Fruit fly (Drosophila melanogaster) whole organism, wandering third instar larva: ENCODE results near the gene CG34384.

Experiments
- Abd-B ChIP-seq: fragments of >200 bp; optimal IDR thresholded peaks from 2 replicates; lab custom pipeline; 2017; ENCODE audit warnings: missing biosample characterization, missing genetic modification characterization
- CG32264 ChIP-seq: fragments of 200-800 bp; sonication (Bioruptor generic); optimal IDR thresholded peaks from 2 replicates; lab custom pipeline; 2016; ENCODE audit warnings: missing biosample characterization, missing genetic modification characterization
- CG9705 ChIP-seq: fragments of 200-800 bp; sonication (Bioruptor generic); optimal IDR thresholded peaks from 2 replicates; lab custom pipeline; 2018; ENCODE audit warnings: missing biosample characterization, mild to moderate bottlenecking, missing genetic modification characterization
- Dfd ChIP-seq: fragments of >200 bp; optimal IDR thresholded peaks from 2 replicates; lab custom pipeline; 2017; ENCODE audit warnings: missing biosample characterization, missing genetic modification characterization
- Dif ChIP-seq: fragments of 200-275, 200-300 bp; sonication (Bioruptor generic); optimal IDR thresholded peaks from 2 replicates; lab custom pipeline; 2018; ENCODE audit warnings: missing biosample characterization, missing genetic modification characterization; ENCODE audit not compliant: partially characterized antibody
- GATAd ChIP-seq: sonication (Bioruptor generic); optimal IDR thresholded peaks from 2 replicates; lab custom pipeline; 2016; ENCODE audit warnings: missing biosample characterization, missing genetic modification characterization
- HLH106 ChIP-seq: fragments of 200-800 bp; optimal IDR thresholded peaks from 3 replicates; lab custom pipeline; 2019; ENCODE audit warnings: missing biosample characterization, mild to moderate bottlenecking, missing genetic modification characterization, moderate library complexity
- Hnf4 ChIP-seq: fragments of 200-800 bp; sonication (Bioruptor generic); optimal IDR thresholded peaks from 2 replicates; lab custom pipeline; 2016; ENCODE audit warnings: missing biosample characterization, mild to moderate bottlenecking, missing genetic modification characterization
- Hr83 ChIP-seq: fragments of 200-300 bp; sonication (Bioruptor generic); optimal IDR thresholded peaks from 2 replicates; lab custom pipeline; 2016; ENCODE audit warnings: missing biosample characterization, mild to moderate bottlenecking, missing genetic modification characterization, moderate library complexity; ENCODE audit not compliant: poor library complexity, severe bottlenecking
- Jra ChIP-seq: sonication (Bioruptor generic); optimal IDR thresholded peaks from 2 replicates; lab custom pipeline; 2016; ENCODE audit warnings: missing biosample characterization, missing genetic modification characterization
- Myc ChIP-seq: fragments of >200 bp; optimal IDR thresholded peaks from 2 replicates; lab custom pipeline; 2017
- N ChIP-seq: fragments of >200 bp; optimal IDR thresholded peaks from 2 replicates; lab custom pipeline; 2018; ENCODE audit warnings: missing biosample characterization, missing external identifiers, missing genetic modification characterization
- OdsH ChIP-seq: fragments of 200-800 bp; sonication (Bioruptor generic); optimal IDR thresholded peaks from 2 replicates; lab custom pipeline; 2016; ENCODE audit warnings: missing biosample characterization, mild to moderate bottlenecking, missing genetic modification characterization
- Rel ChIP-seq, 2 experiments: fragments of 200-800 bp; sonication (Bioruptor generic) in 1 of 2; optimal IDR thresholded peaks; 2 replicates in 1 of 2; 3 replicates in 1 of 2; lab custom pipeline; 2016 to 2019; ENCODE audit warnings: mild to moderate bottlenecking in 2 of 2, missing biosample characterization in 2 of 2, missing genetic modification characterization in 2 of 2, moderate library complexity in 1 of 2
- Sp1 ChIP-seq: fragments of 200-800 bp; sonication (Bioruptor generic); optimal IDR thresholded peaks from 3 replicates; lab custom pipeline; 2019; ENCODE audit warnings: missing biosample characterization, mild to moderate bottlenecking, missing genetic modification characterization, moderate library complexity
- Vsx2 ChIP-seq: fragments of 200-300, 225-300 bp; sonication (Bioruptor generic); optimal IDR thresholded peaks from 2 replicates; lab custom pipeline; 2018; ENCODE audit warnings: missing biosample characterization, missing genetic modification characterization; ENCODE audit not compliant: partially characterized antibody
- br ChIP-seq: fragments of 200-800 bp; sonication (Bioruptor generic); optimal IDR thresholded peaks from 2 replicates; lab custom pipeline; 2016; ENCODE audit warnings: missing biosample characterization, missing genetic modification characterization
- brk ChIP-seq: fragments of 200-800 bp; sonication (Bioruptor generic); optimal IDR thresholded peaks from 2 replicates; lab custom pipeline; 2016; ENCODE audit warnings: missing biosample characterization, mild to moderate bottlenecking, missing genetic modification characterization
- dl ChIP-seq, 2 experiments: fragments of 175-275, 200-275 bp in 1 of 2; fragments of 200-275 bp in 1 of 2; sonication (Bioruptor generic); optimal IDR thresholded peaks; lab custom pipeline; 2018; ENCODE audit warnings: mild to moderate bottlenecking in 2 of 2, missing biosample characterization in 2 of 2, missing genetic modification characterization in 2 of 2, moderate library complexity in 2 of 2; ENCODE audit not compliant: partially characterized antibody in 2 of 2, insufficient read depth in 1 of 2
- dmrt93B ChIP-seq: fragments of 200-800 bp; sonication (Bioruptor generic); optimal IDR thresholded peaks from 2 replicates; lab custom pipeline; 2018; ENCODE audit warnings: missing biosample characterization, mild to moderate bottlenecking, missing genetic modification characterization
- dsf ChIP-seq: sonication (Bioruptor generic); optimal IDR thresholded peaks from 2 replicates; lab custom pipeline; 2016; ENCODE audit warnings: missing biosample characterization, missing genetic modification characterization, borderline replicate concordance
- ey ChIP-seq: fragments of 200-800 bp; sonication (Bioruptor generic); optimal IDR thresholded peaks from 2 replicates; lab custom pipeline; 2016; ENCODE audit warnings: missing biosample characterization, missing genetic modification characterization
- foxo ChIP-seq, 2 experiments: fragments of 200-800 bp; sonication (Bioruptor generic); optimal IDR thresholded peaks; 2 replicates in 1 of 2; 3 replicates in 1 of 2; lab custom pipeline; 2016 to 2017; ENCODE audit warnings: missing biosample characterization in 2 of 2, missing genetic modification characterization in 2 of 2
- fru ChIP-seq: fragments of 200-800 bp; sonication (Bioruptor generic); optimal IDR thresholded peaks from 3 replicates; lab custom pipeline; 2016; ENCODE audit warnings: missing biosample characterization, mild to moderate bottlenecking, missing genetic modification characterization
- h ChIP-seq: fragments of 200-800 bp; sonication (Bioruptor generic); optimal IDR thresholded peaks from 3 replicates; lab custom pipeline; 2016; ENCODE audit warnings: missing biosample characterization, mild to moderate bottlenecking, missing genetic modification characterization
- jim ChIP-seq: fragments of 175-275, 200-325 bp; sonication (Bioruptor generic); optimal IDR thresholded peaks from 2 replicates; lab custom pipeline; 2016; ENCODE audit warnings: missing biosample characterization, mild to moderate bottlenecking, missing genetic modification characterization
- lola ChIP-seq: fragments of >200 bp; optimal IDR thresholded peaks from 2 replicates; lab custom pipeline; 2017; ENCODE audit warnings: missing biosample characterization, missing genetic modification characterization
- pan ChIP-seq: fragments of >200 bp; optimal IDR thresholded peaks from 2 replicates; lab custom pipeline; 2017
- psq ChIP-seq: fragments of 200-800 bp; sonication (Bioruptor generic); optimal IDR thresholded peaks from 3 replicates; lab custom pipeline; 2017; ENCODE audit warnings: missing biosample characterization, mild to moderate bottlenecking, missing genetic modification characterization, moderate library complexity
- rgr ChIP-seq: fragments of 200-800 bp; sonication (Bioruptor generic); optimal IDR thresholded peaks from 3 replicates; lab custom pipeline; 2016; ENCODE audit warnings: missing biosample characterization, mild to moderate bottlenecking, missing genetic modification characterization
- sv ChIP-seq: fragments of 200-800 bp; sonication (Bioruptor generic); optimal IDR thresholded peaks from 3 replicates; lab custom pipeline; 2016; ENCODE audit warnings: missing biosample characterization, missing genetic modification characterization
- tai ChIP-seq: sonication (Bioruptor generic); optimal IDR thresholded peaks from 2 replicates; lab custom pipeline; 2016; ENCODE audit warnings: missing biosample characterization, missing genetic modification characterization
- usp ChIP-seq: fragments of >200 bp; optimal IDR thresholded peaks from 2 replicates; lab custom pipeline; 2017; ENCODE audit warnings: missing biosample characterization, missing genetic modification characterization

CG34384 gene

dm6 chr3R:7811514-7811913 lies 2.6 kb upstream of the CG34384 start, which contains the start of gene CG31473:
Gene CG31473, plus strand, starts transcription at chr3R:7811814.
- TF ChIP-seq br: no peak
- TF ChIP-seq sv (GFP tag; lab: Kevin White, UChicago): no peak
- TF ChIP-seq pan (lab: Kevin White, UChicago): no peak
- no peak for TF ChIP-seq Sp1
- TF ChIP-seq dsf (GFP tag; lab: Kevin White, UChicago): no peak
- no peak for TF ChIP-seq lola (GFP tag; lab: Kevin White, UChicago)
- TF ChIP-seq ey (GFP tag; lab: Kevin White, UChicago): no peak
- TF ChIP-seq Hr83 (GFP tag; lab: Kevin White, UChicago): no peak
- no peak for TF ChIP-seq jim (GFP tag; lab: Kevin White, UChicago)
- no peak for TF ChIP-seq rgr (GFP tag; lab: Kevin White, UChicago)
- TF ChIP-seq tai: no peak
- TF ChIP-seq N: no peak
- TF ChIP-seq GATAd: no peak
- no peak for TF ChIP-seq brk (GFP tag; lab: Kevin White, UChicago)
- TF ChIP-seq Dfd (GFP tag; lab: Kevin White, UChicago): no peak
- no peak for TF ChIP-seq OdsH (GFP tag; lab: Kevin White, UChicago)
- no peak for TF ChIP-seq usp

dm6 chr3R:7813518-7813917 lies 643 bp upstream of the CG34384 start:
- TF ChIP-seq Dfd (GFP tag; lab: Kevin White, UChicago) (no peak), Dif (GFP tag; lab: Kevin White, UChicago) (no peak), psq (peak; percentile 55), Hnf4 (no peak)

- no peak for TF ChIP-seq br
- no peak for TF ChIP-seq HLH106
- TF ChIP-seq foxo (GFP tag; optimal IDR thresholded peaks at IDR 0.05; lab: Kevin White, UChicago): peak in 1 of 2 experiments; percentile 27
- no peak for TF ChIP-seq rgr (GFP tag; lab: Kevin White, UChicago)
- peak; percentile 18 for TF ChIP-seq h (GFP tag; lab: Kevin White, UChicago)
- no peak for TF ChIP-seq Dif (GFP tag; lab: Kevin White, UChicago)
- no peak for TF ChIP-seq Rel (GFP tag; optimal IDR thresholded peaks at IDR 0.05; lab: Kevin White, UChicago)
- TF ChIP-seq Rel (tag; optimal IDR thresholded peaks at IDR 0.05; lab: Kevin White, UChicago): no peak
- no peak for TF ChIP-seq usp
- peak; percentile 28 for TF ChIP-seq sv (GFP tag; lab: Kevin White, UChicago)
- peak; percentile 15 for TF ChIP-seq fru (GFP tag; lab: Kevin White, UChicago)
These were observed 7.4 kb downstream of the CG34384 start for dm6 chr3R:7821559-7821958.

- TF ChIP-seq dmrt93B: no peak
- TF ChIP-seq sv (GFP tag; lab: Kevin White, UChicago): no peak
- TF ChIP-seq Dif (GFP tag; lab: Kevin White, UChicago): no peak
- TF ChIP-seq Rel (GFP tag; optimal IDR thresholded peaks at IDR 0.05; lab: Kevin White, UChicago): no peak
- no peak for TF ChIP-seq Rel (tag; optimal IDR thresholded peaks at IDR 0.05; lab: Kevin White, UChicago)
- no peak for TF ChIP-seq br
- no peak for TF ChIP-seq Jra (GFP tag; lab: Kevin White, UChicago)
- no peak for TF ChIP-seq h (GFP tag; lab: Kevin White, UChicago)
- no peak for TF ChIP-seq jim (GFP tag; lab: Kevin White, UChicago)
- TF ChIP-seq Hnf4: no peak
- TF ChIP-seq Vsx2 (GFP tag; lab: Kevin White, UChicago): no peak
- no peak for TF ChIP-seq Dfd (GFP tag; lab: Kevin White, UChicago)
- no peak for TF ChIP-seq HLH106
- TF ChIP-seq foxo (GFP tag; optimal IDR thresholded peaks at IDR 0.05; lab: Kevin White, UChicago): no peak
- TF ChIP-seq pan (lab: Kevin White, UChicago): no peak
- no peak for TF ChIP-seq Hr83 (GFP tag; lab: Kevin White, UChicago)
- TF ChIP-seq CG9705 (GFP tag; lab: Kevin White, UChicago): no peak
- TF ChIP-seq dsf (GFP tag; lab: Kevin White, UChicago): no peak
- no peak for TF ChIP-seq brk (GFP tag; lab: Kevin White, UChicago)
These were observed 70.3 kb downstream of the CG34384 start for dm6 chr3R:7884433-7884832.

- TF ChIP-seq CG32264 (GFP tag; lab: Kevin White, UChicago) (no peak), Myc (lab: Kevin White, UChicago) (peak; percentile 78), Rel (GFP tag; optimal IDR thresholded peaks at IDR 0.05; lab: Kevin White, UChicago) (no peak), Rel (tag; optimal IDR thresholded peaks at IDR 0.05; lab: Kevin White, UChicago) (peak; percentile 45), Dif (GFP tag; lab: Kevin White, UChicago) (peak; percentile 73), Abd-B (GFP tag; lab: Kevin White, UChicago) (peak; percentile 66), br (no peak), dl (GFP tag; optimal IDR thresholded peaks at IDR 0.05; lab: Kevin White, UChicago; ENCODE audit: insufficient read depth in 1 of 2, partially characterized antibody in 2 of 2) (peak in 1 of 2 experiments; percentile 15), Dfd (GFP tag; lab: Kevin White, UChicago) (peak; percentile 29)
These were observed 72.2 kb downstream of the CG34384 start, which contains the start of gene CG17816 for dm6 chr3R:7886167-7886858. Gene CG17816, minus strand, starts transcription at chr3R:7886733.
